Fruit fly (Drosophila melanogaster) whole organism, adult: ENCODE results near the gene Sugb.

Experiments used
- CG11617 ChIP-seq: fragments of 200-800 bp; sonication (Bioruptor generic); optimal IDR thresholded peaks from 2 replicates; lab custom pipeline; 2017; ENCODE audit warnings: mild to moderate bottlenecking, missing biosample characterization, missing genetic modification reagents, missing genetic modification characterization
- CG1620 ChIP-seq: fragments of 200-800 bp; sonication (Bioruptor generic); optimal IDR thresholded peaks from 2 replicates; lab custom pipeline; 2016; ENCODE audit warnings: missing biosample characterization, missing genetic modification characterization
- CG33017 ChIP-seq: fragments of 200-800 bp; sonication (Bioruptor generic); optimal IDR thresholded peaks from 2 replicates; lab custom pipeline; 2018; ENCODE audit warnings: missing biosample characterization, mild to moderate bottlenecking, missing genetic modification characterization, moderate library complexity
- CG5204 ChIP-seq: fragments of 200-800 bp; sonication (Bioruptor generic); optimal IDR thresholded peaks from 2 replicates; lab custom pipeline; 2016; ENCODE audit warnings: missing biosample characterization, missing genetic modification characterization
- CG7045 ChIP-seq: fragments of 200-800 bp; sonication (Bioruptor generic); optimal IDR thresholded peaks from 2 replicates; lab custom pipeline; 2017; ENCODE audit warnings: missing biosample characterization, mild to moderate bottlenecking, missing genetic modification characterization
- Clk ChIP-seq: fragments of 200-800 bp; sonication (Bioruptor generic); optimal IDR thresholded peaks from 2 replicates; lab custom pipeline; 2017; ENCODE audit warnings: missing biosample characterization, missing genetic modification characterization
- Hr96 ChIP-seq: fragments of 200-800 bp; sonication (Bioruptor generic); optimal IDR thresholded peaks from 2 replicates; lab custom pipeline; 2016; ENCODE audit warnings: missing biosample characterization, missing genetic modification characterization
- bab1 ChIP-seq: fragments of 200-800 bp; sonication (Bioruptor generic); optimal IDR thresholded peaks from 3 replicates; lab custom pipeline; 2019; ENCODE audit warnings: missing biosample characterization, mild to moderate bottlenecking, missing genetic modification characterization, moderate library complexity
- cnc ChIP-seq, 2 experiments: fragments of >200 bp; optimal IDR thresholded peaks; 2 replicates each; lab custom pipeline; 2017
- kay ChIP-seq: fragments of 200-800 bp; sonication (Bioruptor generic); peaks from one replicate; lab custom pipeline; 2016; ENCODE audit warnings: missing biosample characterization, missing genetic modification characterization, borderline replicate concordance
- ovo ChIP-seq: fragments of 200-800 bp; sonication (Bioruptor generic); optimal IDR thresholded peaks from 2 replicates; lab custom pipeline; 2016; ENCODE audit warnings: missing biosample characterization, missing genetic modification characterization
- toe ChIP-seq: fragments of 200-800 bp; sonication (Bioruptor generic); optimal IDR thresholded peaks from 2 replicates; lab custom pipeline; 2016; ENCODE audit warnings: missing biosample characterization, missing genetic modification characterization

DNA sequence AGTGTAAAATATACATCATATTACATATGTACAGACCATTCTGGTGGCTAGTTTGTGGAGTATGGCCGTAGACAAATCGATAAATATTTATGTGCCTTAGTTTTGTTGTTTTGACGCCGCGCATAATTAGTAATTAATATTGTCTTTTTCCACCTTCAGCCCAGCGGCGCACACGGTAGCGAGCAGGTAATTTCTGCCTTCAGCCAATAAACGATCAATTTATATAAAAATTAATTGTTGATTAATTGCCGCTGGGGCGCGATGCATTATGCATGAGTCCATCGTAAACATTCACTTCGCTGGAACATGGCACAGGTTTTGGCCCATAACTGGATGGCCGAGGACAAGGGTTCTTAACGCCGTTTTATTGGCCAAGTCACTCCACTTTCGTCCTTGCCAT, 33.5 kb downstream of the Sugb start:
- TF ChIP-seq ovo (no peak), CG33017 (tag; lab: Kevin White, UChicago) (no peak), Hr96 (GFP tag; lab: Kevin White, UChicago) (no peak), toe (GFP tag; lab: Kevin White, UChicago) (no peak), kay (GFP tag; lab: Kevin White, UChicago) (no peak), bab1 (no peak), CG7045 (GFP tag; lab: Kevin White, UChicago) (no peak), CG11617 (no peak), Clk (no peak), CG5204 (no peak), cnc (optimal IDR thresholded peaks at IDR 0.05; lab: Kevin White, UChicago) (no peak), CG1620 (GFP tag; lab: Kevin White, UChicago) (no peak)
